Fruit fly (Drosophila melanogaster) whole organism, adult: ENCODE measurements around the gene CG32023.

Source experiments
- CG11617 ChIP-seq: fragments of 200-800 bp; sonication (Bioruptor generic); optimal IDR thresholded peaks from 2 replicates; lab custom pipeline; 2017; ENCODE audit warnings: mild to moderate bottlenecking, missing biosample characterization, missing genetic modification reagents, missing genetic modification characterization
- CG12768 ChIP-seq: fragments of 200-800 bp; sonication (Bioruptor generic); optimal IDR thresholded peaks from 2 replicates; lab custom pipeline; 2017; ENCODE audit warnings: missing biosample characterization, missing genetic modification characterization, mild to moderate bottlenecking, moderate library complexity, missing genetic modification reagents
- CG14711 ChIP-seq: fragments of 200-800 bp; sonication (Bioruptor generic); optimal IDR thresholded peaks from 2 replicates; lab custom pipeline; 2018; ENCODE audit warnings: missing biosample characterization, mild to moderate bottlenecking, missing genetic modification characterization, moderate library complexity
- CG33017 ChIP-seq: fragments of 200-800 bp; sonication (Bioruptor generic); optimal IDR thresholded peaks from 2 replicates; lab custom pipeline; 2018; ENCODE audit warnings: missing biosample characterization, mild to moderate bottlenecking, missing genetic modification characterization, moderate library complexity
- CG7045 ChIP-seq: fragments of 200-800 bp; sonication (Bioruptor generic); optimal IDR thresholded peaks from 2 replicates; lab custom pipeline; 2017; ENCODE audit warnings: missing biosample characterization, mild to moderate bottlenecking, missing genetic modification characterization
- CG7101 ChIP-seq: fragments of 200-800 bp; sonication (Bioruptor generic); optimal IDR thresholded peaks from 2 replicates; lab custom pipeline; 2018; ENCODE audit warnings: missing biosample characterization, mild to moderate bottlenecking, missing genetic modification characterization, moderate library complexity
- Clk ChIP-seq: fragments of 200-800 bp; sonication (Bioruptor generic); optimal IDR thresholded peaks from 2 replicates; lab custom pipeline; 2017; ENCODE audit warnings: missing biosample characterization, missing genetic modification characterization
- Crg-1 ChIP-seq: fragments of 200-800 bp; sonication (Bioruptor generic); optimal IDR thresholded peaks from 2 replicates; lab custom pipeline; 2016; ENCODE audit warnings: missing biosample characterization, missing genetic modification characterization
- Hr96 ChIP-seq: fragments of 200-800 bp; sonication (Bioruptor generic); optimal IDR thresholded peaks from 2 replicates; lab custom pipeline; 2016; ENCODE audit warnings: missing biosample characterization, missing genetic modification characterization
- Mnt ChIP-seq: fragments of 200-800 bp; sonication (Bioruptor generic); optimal IDR thresholded peaks from 2 replicates; lab custom pipeline; 2016; ENCODE audit warnings: missing biosample characterization, mild to moderate bottlenecking, missing genetic modification characterization
- bab1 ChIP-seq: fragments of 200-800 bp; sonication (Bioruptor generic); optimal IDR thresholded peaks from 3 replicates; lab custom pipeline; 2019; ENCODE audit warnings: missing biosample characterization, mild to moderate bottlenecking, missing genetic modification characterization, moderate library complexity
- cic ChIP-seq: fragments of 200-800 bp; sonication (Bioruptor generic); optimal IDR thresholded peaks from 2 replicates; lab custom pipeline; 2017; ENCODE audit warnings: missing biosample characterization, mild to moderate bottlenecking, missing genetic modification characterization, moderate library complexity
- cnc ChIP-seq, 2 experiments: fragments of >200 bp; optimal IDR thresholded peaks; 2 replicates each; lab custom pipeline; 2017
- kay ChIP-seq: fragments of 200-800 bp; sonication (Bioruptor generic); peaks from one replicate; lab custom pipeline; 2016; ENCODE audit warnings: missing biosample characterization, missing genetic modification characterization, borderline replicate concordance
- ovo ChIP-seq: fragments of 200-800 bp; sonication (Bioruptor generic); optimal IDR thresholded peaks from 2 replicates; lab custom pipeline; 2016; ENCODE audit warnings: missing biosample characterization, missing genetic modification characterization
- pad ChIP-seq: fragments of 200-800 bp; sonication (Bioruptor generic); optimal IDR thresholded peaks from 3 replicates; lab custom pipeline; 2017; ENCODE audit warnings: missing biosample characterization, missing genetic modification characterization, mild to moderate bottlenecking, moderate library complexity, missing genetic modification reagents
- toe ChIP-seq: fragments of 200-800 bp; sonication (Bioruptor generic); optimal IDR thresholded peaks from 2 replicates; lab custom pipeline; 2016; ENCODE audit warnings: missing biosample characterization, missing genetic modification characterization

The CG32023 gene

dm6 chr3L:8763794-8764193 is 40.2 kb downstream of the CG32023 start:
- TF ChIP-seq bab1 (GFP tag; lab: Kevin White, UChicago) (no peak), kay (no peak), toe (GFP tag; lab: Kevin White, UChicago) (no peak), ovo (no peak), CG11617 (GFP tag; lab: Kevin White, UChicago) (no peak), CG12768 (GFP tag; lab: Kevin White, UChicago) (no peak), CG7045 (no peak), pad (GFP tag; lab: Kevin White, UChicago) (no peak), Hr96 (GFP tag; lab: Kevin White, UChicago) (no peak), Mnt (GFP tag; lab: Kevin White, UChicago) (no peak), CG14711 (tag; lab: Kevin White, UChicago) (no peak), CG7101 (tag; lab: Kevin White, UChicago) (no peak)

- TF ChIP-seq Mnt (GFP tag; lab: Kevin White, UChicago) (peak; percentile 56), CG7101 (tag; lab: Kevin White, UChicago) (peak; percentile 4), Clk (no peak), bab1 (GFP tag; lab: Kevin White, UChicago) (peak; percentile 25), ovo (no peak), toe (GFP tag; lab: Kevin White, UChicago) (peak; percentile 8), CG11617 (GFP tag; lab: Kevin White, UChicago) (peak; percentile 7), kay (peak; percentile 73)
These were observed 40.9 kb downstream of the CG32023 start for dm6 chr3L:8763037-8763454.

- TF ChIP-seq CG33017 (tag; lab: Kevin White, UChicago): no peak
- no peak for TF ChIP-seq kay
- TF ChIP-seq CG11617 (GFP tag; lab: Kevin White, UChicago): no peak
- TF ChIP-seq Crg-1 (GFP tag; lab: Kevin White, UChicago): no peak
- no peak for TF ChIP-seq toe (GFP tag; lab: Kevin White, UChicago)
- no peak for TF ChIP-seq Clk
- no peak for TF ChIP-seq ovo
- TF ChIP-seq cic (GFP tag; lab: Kevin White, UChicago): no peak
- no peak for TF ChIP-seq cnc (optimal IDR thresholded peaks at IDR 0.05; lab: Kevin White, UChicago)
- no peak for TF ChIP-seq pad (GFP tag; lab: Kevin White, UChicago)
- TF ChIP-seq CG12768 (GFP tag; lab: Kevin White, UChicago): no peak
These were observed 48.3 kb downstream of the CG32023 start, which contains the start of gene CG6576 for dm6 chr3L:8755689-8756088. Gene CG6576, plus strand, starts transcription at chr3L:8755989.
